Worm (Caenorhabditis elegans) whole organism, late embryonic: ENCODE measurements around the gene dhhc-5.

Experiments
- ahr-1 ChIP-seq: sonication (generic microtip); optimal IDR thresholded peaks from 2 replicates; lab custom pipeline; 2016; ENCODE audit warnings: missing genetic modification characterization, missing compliant biosample characterization
- ama-1 ChIP-seq: fragments of 150-350 bp; optimal IDR thresholded peaks from 2 replicates; lab custom pipeline; 2014
- ceh-14 ChIP-seq: sonication (generic microtip); optimal IDR thresholded peaks from 2 replicates; lab custom pipeline; 2016; ENCODE audit warnings: missing genotype, missing genetic modification characterization, missing compliant biosample characterization
- ceh-18 ChIP-seq: sonication (generic microtip); optimal IDR thresholded peaks from 2 replicates; lab custom pipeline; 2016; ENCODE audit warnings: missing genetic modification characterization, missing compliant biosample characterization
- ceh-2 ChIP-seq: sonication (generic microtip); optimal IDR thresholded peaks from 2 replicates; lab custom pipeline; 2016; ENCODE audit warnings: missing genotype, missing genetic modification characterization, missing compliant biosample characterization
- ceh-24 ChIP-seq: sonication (generic microtip); optimal IDR thresholded peaks from 2 replicates; lab custom pipeline; 2016; ENCODE audit warnings: mild to moderate bottlenecking, missing genetic modification characterization, missing compliant biosample characterization
- ceh-9 ChIP-seq: sonication (generic microtip); optimal IDR thresholded peaks from 2 replicates; lab custom pipeline; 2016; ENCODE audit warnings: mild to moderate bottlenecking, missing genetic modification characterization, inconsistent platforms, missing compliant biosample characterization
- che-1 ChIP-seq: sonication (generic microtip); optimal IDR thresholded peaks from 2 replicates; lab custom pipeline; 2016; ENCODE audit warnings: mild to moderate bottlenecking, missing genetic modification characterization, missing compliant biosample characterization
- dve-1 ChIP-seq: sonication (generic microtip); optimal IDR thresholded peaks from 2 replicates; lab custom pipeline; 2017; ENCODE audit warnings: antibody characterized with exemption, mild to moderate bottlenecking, missing genetic modification characterization, missing compliant biosample characterization
- elt-2 ChIP-seq: sonication (generic microtip); optimal IDR thresholded peaks from 2 replicates; lab custom pipeline; 2016; ENCODE audit warnings: missing genetic modification reagents, missing genetic modification characterization, missing compliant biosample characterization
- elt-4 ChIP-seq: sonication (generic microtip); optimal IDR thresholded peaks from 2 replicates; lab custom pipeline; 2016; ENCODE audit warnings: missing genetic modification characterization, missing compliant biosample characterization
- ets-4 ChIP-seq: sonication (generic microtip); optimal IDR thresholded peaks from 2 replicates; lab custom pipeline; 2016; ENCODE audit warnings: missing genetic modification characterization, missing compliant biosample characterization
- eyg-1 ChIP-seq: sonication (generic microtip); optimal IDR thresholded peaks from 2 replicates; lab custom pipeline; 2016; ENCODE audit warnings: missing genotype, missing genetic modification characterization, missing compliant biosample characterization
- fkh-10 ChIP-seq: fragments of 150-350 bp; optimal IDR thresholded peaks from 2 replicates; lab custom pipeline; 2014; ENCODE audit warnings: missing biosample characterization, missing genetic modification reagents, missing genetic modification characterization
- hlh-13 ChIP-seq: fragments of 200-800 bp; sonication (Bioruptor generic); optimal IDR thresholded peaks from 2 replicates; lab custom pipeline; 2018; ENCODE audit warnings: mild to moderate bottlenecking, missing genetic modification characterization, missing compliant biosample characterization
- hlh-6 ChIP-seq: sonication (generic microtip); optimal IDR thresholded peaks from 2 replicates; lab custom pipeline; 2016; ENCODE audit warnings: missing genotype, missing genetic modification characterization, missing compliant biosample characterization
- hlh-8 ChIP-seq: sonication (generic microtip); optimal IDR thresholded peaks from 2 replicates; lab custom pipeline; 2016; ENCODE audit warnings: missing genotype, missing genetic modification characterization, missing compliant biosample characterization
- lim-6 ChIP-seq: sonication (generic microtip); optimal IDR thresholded peaks from 2 replicates; lab custom pipeline; 2016; ENCODE audit warnings: missing genetic modification characterization, missing compliant biosample characterization
- madf-2 ChIP-seq: sonication (generic microtip); optimal IDR thresholded peaks from 2 replicates; lab custom pipeline; 2017; ENCODE audit warnings: missing genetic modification characterization, missing compliant biosample characterization
- nfya-1 ChIP-seq: sonication (generic microtip); optimal IDR thresholded peaks from 2 replicates; lab custom pipeline; 2017; ENCODE audit warnings: missing genetic modification characterization, mild to moderate bottlenecking, missing compliant biosample characterization, antibody characterized with exemption, moderate library complexity
- npax-4 ChIP-seq: sonication (generic microtip); optimal IDR thresholded peaks from 2 replicates; lab custom pipeline; 2016; ENCODE audit warnings: missing genetic modification characterization, missing compliant biosample characterization
- odd-2 ChIP-seq: sonication (generic microtip); optimal IDR thresholded peaks from 2 replicates; lab custom pipeline; 2017; ENCODE audit warnings: antibody characterized with exemption, mild to moderate bottlenecking, missing genetic modification characterization, missing compliant biosample characterization
- pax-1 ChIP-seq: fragments of 150-350 bp; optimal IDR thresholded peaks from 2 replicates; lab custom pipeline; 2014; ENCODE audit warnings: missing biosample characterization, missing genetic modification characterization
- ref-2 ChIP-seq: sonication (generic microtip); optimal IDR thresholded peaks from 2 replicates; lab custom pipeline; 2016; ENCODE audit warnings: missing genetic modification characterization, missing compliant biosample characterization
- sdc-2 ChIP-seq: sonication (generic microtip); optimal IDR thresholded peaks from 2 replicates; lab custom pipeline; 2016; ENCODE audit warnings: missing genotype, missing genetic modification characterization, missing compliant biosample characterization
- sox-2 ChIP-seq: fragments of 200-800 bp; sonication (Bioruptor generic); IDR thresholded peaks from 2 replicates; pipeline ENCODE4 v1.3.6; 2022; ENCODE audit warnings: missing genetic modification reagents, missing genetic modification characterization, missing compliant biosample characterization
- tbx-2 ChIP-seq: sonication (generic microtip); optimal IDR thresholded peaks from 2 replicates; lab custom pipeline; 2016; ENCODE audit warnings: missing genetic modification characterization, missing compliant biosample characterization
- tbx-7 ChIP-seq: sonication (generic microtip); optimal IDR thresholded peaks from 2 replicates; lab custom pipeline; 2016; ENCODE audit warnings: missing genotype, missing genetic modification characterization, missing compliant biosample characterization
- ttx-3 ChIP-seq: sonication (generic microtip); optimal IDR thresholded peaks from 2 replicates; lab custom pipeline; 2016; ENCODE audit warnings: missing genetic modification reagents, missing genetic modification characterization, missing compliant biosample characterization
- unc-55 ChIP-seq: sonication (generic microtip); optimal IDR thresholded peaks from 2 replicates; lab custom pipeline; 2017; ENCODE audit warnings: missing biosample characterization, missing genetic modification reagents, missing genetic modification characterization
- zip-5 ChIP-seq: sonication (generic microtip); optimal IDR thresholded peaks from 2 replicates; lab custom pipeline; 2016; ENCODE audit warnings: missing genetic modification characterization, missing compliant biosample characterization

dhhc-5 gene

ce11 chrIII:6897587-6898064, 48.8 kb upstream of the dhhc-5 start, which contains the start of gene T07E3.4 (continued):
- TF ChIP-seq ceh-24 (tag; lab: Kevin White, UChicago) = no peak

ce11 chrIII:6895677-6896076, 46.8 kb upstream of the dhhc-5 start:
- TF ChIP-seq odd-2 (tag; lab: Kevin White, UChicago) (no peak), hlh-6 (no peak), unc-55 (no peak), sdc-2 (tag; lab: Kevin White, UChicago) (no peak), fkh-10 (GFP tag; lab: Kevin White, UChicago) (no peak), lim-6 (no peak), ahr-1 (no peak), eyg-1 (tag; lab: Kevin White, UChicago) (no peak), zip-5 (tag; lab: Kevin White, UChicago) (no peak), ceh-24 (tag; lab: Kevin White, UChicago) (no peak), elt-4 (tag; lab: Kevin White, UChicago) (no peak), ama-1 (lab: Kevin White, UChicago) (no peak), hlh-13 (GFP tag; lab: Kevin White, UChicago) (no peak), sox-2 (GFP tag; lab: Robert Waterston, UW) (no peak), tbx-7 (tag; lab: Kevin White, UChicago) (no peak), che-1 (tag; lab: Kevin White, UChicago) (no peak), ets-4 (no peak), hlh-8 (tag; lab: Kevin White, UChicago) (no peak)

ce11 chrIII:6895166-6895565, 46.3 kb upstream of the dhhc-5 start:
- TF ChIP-seq madf-2 (tag; lab: Kevin White, UChicago) (no peak), nfya-1 (tag; lab: Kevin White, UChicago) (peak; percentile 19), pax-1 (tag; lab: Kevin White, UChicago) (no peak), elt-4 (tag; lab: Kevin White, UChicago) (no peak), elt-2 (tag; lab: Kevin White, UChicago) (peak; percentile 68), unc-55 (peak; percentile 44), npax-4 (no peak), ttx-3 (tag; lab: Kevin White, UChicago) (no peak), ceh-18 (tag; lab: Kevin White, UChicago) (peak; percentile 57)

- TF ChIP-seq ceh-9 = no peak
- TF ChIP-seq ceh-14 = no peak
- no peak for TF ChIP-seq tbx-2 (tag; lab: Kevin White, UChicago)
Measured at ce11 chrIII:6891560-6891959, 42.7 kb upstream of the dhhc-5 start, which contains the start of gene K04C2.5. Gene K04C2.5, minus strand, starts transcription at chrIII:6891660.

ce11 chrIII:6888999-6889824, 40.4 kb upstream of the dhhc-5 start, which contains the start of the genes brd-1 and K04C2.2:
Gene brd-1, minus strand, starts transcription at chrIII:6889504.
Gene K04C2.2, plus strand, starts transcription at chrIII:6889774.
- no peak for TF ChIP-seq ceh-9
- TF ChIP-seq elt-2 (tag; lab: Kevin White, UChicago) = no peak
- TF ChIP-seq unc-55 = no peak

ce11 chrIII:6888497-6888896, 39.6 kb upstream of the dhhc-5 start:
- peak; percentile 12 for TF ChIP-seq dve-1
- no peak for TF ChIP-seq ceh-2 (tag; lab: Kevin White, UChicago)
- peak; percentile 17 for TF ChIP-seq ref-2 (tag; lab: Kevin White, UChicago)
